Fruit fly (Drosophila melanogaster): ENCODE results near the gene mthl5.

Gene mthl5

DNA sequence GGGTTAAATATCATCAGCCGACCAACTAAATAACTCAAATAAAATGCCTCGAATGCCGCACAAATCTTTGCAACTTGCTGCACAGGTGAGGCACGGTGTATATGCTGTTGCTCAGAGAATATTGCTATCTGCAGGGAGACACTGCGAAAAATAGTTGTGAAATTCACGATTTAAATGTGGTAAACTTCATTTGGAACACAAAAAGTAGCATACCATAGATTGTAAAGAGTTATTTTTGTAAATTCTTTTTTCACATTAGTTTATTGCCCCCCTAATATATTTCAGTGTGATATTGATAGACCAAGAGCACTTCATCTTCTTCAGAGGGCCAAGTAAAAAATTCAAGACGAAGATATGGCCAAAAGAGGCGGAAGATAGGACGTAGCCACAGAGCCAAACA, 33.6 kb upstream of the mthl5 start (continued):
- TF ChIP-seq gfzf (GFP tag; optimal IDR thresholded peaks at IDR 0.05), result no peak
- peak; percentile 28 for TF ChIP-seq Oli (tag; optimal IDR thresholded peaks at IDR 0.05)
- no peak for TF ChIP-seq NC2β (GFP tag; optimal IDR thresholded peaks at IDR 0.05)
- no peak for TF ChIP-seq bbx (GFP tag; IDR thresholded peaks at IDR 0.05; ENCODE audit: partially characterized antibody)
- TF ChIP-seq emc (GFP tag; optimal IDR thresholded peaks at IDR 0.05), result no peak
- TF ChIP-seq Gsc (GFP tag; IDR thresholded peaks at IDR 0.05), result no peak
- no peak for TF ChIP-seq Ets65A (GFP tag)
- no peak for TF ChIP-seq HHEX (GFP tag; optimal IDR thresholded peaks at IDR 0.05)
- TF ChIP-seq Scr (GFP tag; IDR thresholded peaks at IDR 0.05; ENCODE audit: partially characterized antibody), result no peak
- TF ChIP-seq br (optimal IDR thresholded peaks at IDR 0.05), result no peak
- no peak for TF ChIP-seq ssp (GFP tag; IDR thresholded peaks at IDR 0.05)
- TF ChIP-seq CG3407 (GFP tag; optimal IDR thresholded peaks at IDR 0.05), result no peak
- TF ChIP-seq HLHmδ (GFP tag; optimal IDR thresholded peaks at IDR 0.05), result no peak
- peak; percentile 11 for TF ChIP-seq CG13775 (GFP tag; optimal IDR thresholded peaks at IDR 0.05)
- no peak for TF ChIP-seq bowl (GFP tag; IDR thresholded peaks at IDR 0.05)
- TF ChIP-seq lab (GFP tag; optimal IDR thresholded peaks at IDR 0.05), result peak; percentile 52
- TF ChIP-seq mirr (GFP tag; optimal IDR thresholded peaks at IDR 0.05), result no peak
- TF ChIP-seq Kr (GFP tag; optimal IDR thresholded peaks at IDR 0.05), result no peak
- no peak for TF ChIP-seq CG4282 (GFP tag; optimal IDR thresholded peaks at IDR 0.05)
- TF ChIP-seq knrl (GFP tag; IDR thresholded peaks at IDR 0.05; ENCODE audit: partially characterized antibody), result no peak
- no peak for TF ChIP-seq Oaz (GFP tag; IDR thresholded peaks at IDR 0.05)
- no peak for TF ChIP-seq phol (tag; optimal IDR thresholded peaks at IDR 0.05)
- no peak for TF ChIP-seq CG8924 (tag; optimal IDR thresholded peaks at IDR 0.05)
- no peak for TF ChIP-seq CG15601 (tag; optimal IDR thresholded peaks at IDR 0.05)
- no peak for TF ChIP-seq CG15479 (GFP tag; optimal IDR thresholded peaks at IDR 0.05)
- TF ChIP-seq ranshi (GFP tag; IDR thresholded peaks at IDR 0.05), result peak; percentile 25; the same call in 1 of the 2 replicates
- no peak for TF ChIP-seq CG18619 (GFP tag; optimal IDR thresholded peaks at IDR 0.05)
- TF ChIP-seq CrebB (tag; optimal IDR thresholded peaks at IDR 0.05), result no peak
- TF ChIP-seq TFAM (GFP tag; optimal IDR thresholded peaks at IDR 0.05), result no peak
- no peak for TF ChIP-seq scrt (GFP tag; optimal IDR thresholded peaks at IDR 0.05)
- TF ChIP-seq CG8388 (GFP tag; optimal IDR thresholded peaks at IDR 0.05), result no peak
- TF ChIP-seq CG14441 (GFP tag; IDR thresholded peaks at IDR 0.05), result peak; percentile 44
- TF ChIP-seq Jarid2 (GFP tag; optimal IDR thresholded peaks at IDR 0.05), result no peak
- no peak for TF ChIP-seq trem (tag; optimal IDR thresholded peaks at IDR 0.05)
- no peak for TF ChIP-seq Hr78 (GFP tag; optimal IDR thresholded peaks at IDR 0.05)
- no peak for TF ChIP-seq CG1529 (GFP tag; optimal IDR thresholded peaks at IDR 0.05)
- TF ChIP-seq E2f1 (GFP tag; IDR thresholded peaks at IDR 0.05), result 0 out of 2 replicates have a peak, but pooled peaks have one; percentile 31
- TF ChIP-seq MBD-R2 (GFP tag; IDR thresholded peaks at IDR 0.05), result no peak
- no peak for TF ChIP-seq CG1832 (GFP tag; optimal IDR thresholded peaks at IDR 0.05)
- no peak for TF ChIP-seq chn (GFP tag; optimal IDR thresholded peaks at IDR 0.05)
- TF ChIP-seq jing (GFP tag; optimal IDR thresholded peaks at IDR 0.05), result no peak
- no peak for TF ChIP-seq CG12299 (tag; optimal IDR thresholded peaks at IDR 0.05)
- TF ChIP-seq kah (GFP tag; optimal IDR thresholded peaks at IDR 0.05), result no peak
- TF ChIP-seq schlank (tag; optimal IDR thresholded peaks at IDR 0.05), result no peak
- TF ChIP-seq sens (GFP tag), result peak; percentile 87
- peak; percentile 7 for TF ChIP-seq NfI (GFP tag; optimal IDR thresholded peaks at IDR 0.05)
- peak; percentile 0 for TF ChIP-seq Chrac-16 (GFP tag; optimal IDR thresholded peaks at IDR 0.05)
- no peak for TF ChIP-seq Elba2 (GFP tag; optimal IDR thresholded peaks at IDR 0.05)
- TF ChIP-seq Meics (GFP tag; optimal IDR thresholded peaks at IDR 0.05), result peak; percentile 22
- no peak for TF ChIP-seq CG3163 (GFP tag; optimal IDR thresholded peaks at IDR 0.05)
- peak; percentile 86 for TF ChIP-seq Drgx (GFP tag; IDR thresholded peaks at IDR 0.05)
- no peak for TF ChIP-seq CG42726 (GFP tag; IDR thresholded peaks at IDR 0.05; ENCODE audit: partially characterized antibody)

All from whole organism, embryonic.